Worm (Caenorhabditis elegans) whole organism, L1 larva: ENCODE results near the gene Y51B9A.9.

Experiments used
- C16A3.4 ChIP-seq: fragments of 150-350 bp; optimal IDR thresholded peaks from 2 replicates; lab custom pipeline; 2014; ENCODE audit warnings: missing biosample characterization, missing genetic modification characterization
- C34B4.2 ChIP-seq: sonication (generic microtip); optimal IDR thresholded peaks from 2 replicates; lab custom pipeline; 2017; ENCODE audit warnings: mild to moderate bottlenecking, missing genetic modification characterization, missing compliant biosample characterization
- F16B12.6 ChIP-seq: fragments of 150-350 bp; optimal IDR thresholded peaks from 2 replicates; lab custom pipeline; 2014; ENCODE audit warnings: missing biosample characterization, missing genetic modification characterization
- Y116A8C.19 ChIP-seq: sonication (generic microtip); optimal IDR thresholded peaks from 2 replicates; lab custom pipeline; 2016; ENCODE audit warnings: missing compliant biosample characterization, missing genetic modification characterization, borderline replicate concordance
- alr-1 ChIP-seq: fragments of 200-800 bp; sonication (Bioruptor generic); optimal IDR thresholded peaks from 2 replicates; lab custom pipeline; 2018; ENCODE audit warnings: borderline replicate concordance, mild to moderate bottlenecking, missing genetic modification characterization, missing compliant biosample characterization
- blmp-1 ChIP-seq: fragments of 150-350 bp; optimal IDR thresholded peaks from 2 replicates; lab custom pipeline; 2014; ENCODE audit warnings: missing biosample characterization, missing genetic modification characterization
- ces-1 ChIP-seq: fragments of 150-350 bp; optimal IDR thresholded peaks from 2 replicates; lab custom pipeline; 2014; ENCODE audit warnings: missing biosample characterization, missing genetic modification reagents, missing genetic modification characterization
- dpl-1 ChIP-seq, 3 experiments: fragments of 150-350 bp in 2 of 3; sonication (generic microtip) in 1 of 3; optimal IDR thresholded peaks; 2 replicates each; lab custom pipeline; 2014 to 2017; ENCODE audit warnings: missing biosample characterization in 3 of 3, missing genetic modification characterization in 3 of 3, missing genetic modification reagents in 3 of 3
- dsc-1 ChIP-seq: sonication (generic microtip); optimal IDR thresholded peaks from 2 replicates; lab custom pipeline; 2016; ENCODE audit warnings: mild to moderate bottlenecking, missing genetic modification characterization, missing compliant biosample characterization
- efl-1 ChIP-seq, 4 experiments: fragments of 150-350 bp; optimal IDR thresholded peaks in 3 of 4; peaks in 1 of 4; 1 replicate in 1 of 4; 2 replicates in 3 of 4; lab custom pipeline; 2014; ENCODE audit warnings: missing biosample characterization in 2 of 4, missing genetic modification characterization in 2 of 4, missing genetic modification reagents in 2 of 4
- efl-3 ChIP-seq: fragments of 200-800 bp; sonication (Bioruptor generic); optimal IDR thresholded peaks from 2 replicates; lab custom pipeline; 2018; ENCODE audit warnings: mild to moderate bottlenecking, missing genetic modification characterization, missing compliant biosample characterization
- egl-13 ChIP-seq: sonication (generic microtip); optimal IDR thresholded peaks from 2 replicates; lab custom pipeline; 2016; ENCODE audit warnings: missing genotype, missing genetic modification reagents, missing genetic modification characterization, missing compliant biosample characterization
- egl-27 ChIP-seq, 2 experiments: fragments of 150-350 bp in 1 of 2; sonication (generic microtip); optimal IDR thresholded peaks; 3 replicates each; lab custom pipeline; 2017 to 2018; ENCODE audit warnings: missing biosample characterization in 2 of 2, missing genetic modification characterization in 2 of 2, missing genetic modification reagents in 2 of 2
- fkh-10 ChIP-seq: sonication (generic microtip); optimal IDR thresholded peaks from 2 replicates; lab custom pipeline; 2017; ENCODE audit warnings: missing biosample characterization, missing genetic modification reagents, missing genetic modification characterization
- fos-1 ChIP-seq: fragments of 150-350 bp; optimal IDR thresholded peaks from 2 replicates; lab custom pipeline; 2014; ENCODE audit warnings: missing biosample characterization, missing genetic modification characterization
- hlh-4 ChIP-seq: sonication (generic microtip); optimal IDR thresholded peaks from 2 replicates; lab custom pipeline; 2016; ENCODE audit warnings: mild to moderate bottlenecking, missing genetic modification characterization, missing compliant biosample characterization
- hpl-2 ChIP-seq: fragments of 150-350 bp; optimal IDR thresholded peaks from 2 replicates; lab custom pipeline; 2014; ENCODE audit warnings: missing biosample characterization, missing genetic modification reagents, missing genetic modification characterization
- irx-1 ChIP-seq: sonication (generic microtip); optimal IDR thresholded peaks from 2 replicates; lab custom pipeline; 2016; ENCODE audit warnings: missing genetic modification characterization, missing compliant biosample characterization
- lin-14 ChIP-seq: fragments of 200-800 bp; sonication (Bioruptor generic); optimal IDR thresholded peaks from 2 replicates; lab custom pipeline; 2018; ENCODE audit warnings: mild to moderate bottlenecking, missing genetic modification characterization, moderate library complexity, missing compliant biosample characterization
- lin-35 ChIP-seq, 2 experiments: fragments of 150-350 bp; optimal IDR thresholded peaks; 2 replicates each; lab custom pipeline; 2014; ENCODE audit warnings: missing biosample characterization in 2 of 2, missing genetic modification characterization in 2 of 2, missing genetic modification reagents in 2 of 2
- lin-39 ChIP-seq: fragments of 150-350 bp; optimal IDR thresholded peaks from 2 replicates; lab custom pipeline; 2014; ENCODE audit warnings: missing biosample characterization, missing genetic modification reagents, missing genetic modification characterization
- lsy-2 ChIP-seq, 2 experiments: fragments of 150-350 bp; optimal IDR thresholded peaks; 2 replicates each; lab custom pipeline; 2014; ENCODE audit warnings: missing biosample characterization in 2 of 2, missing genetic modification characterization in 2 of 2
- mab-9 ChIP-seq: fragments of 200-800 bp; sonication (Bioruptor generic); IDR thresholded peaks from 2 replicates; pipeline ENCODE4 v1.3.6; 2022; ENCODE audit warnings: missing genetic modification reagents, missing genetic modification characterization, missing compliant biosample characterization
- mef-2 ChIP-seq: fragments of 150-350 bp; optimal IDR thresholded peaks from 2 replicates; lab custom pipeline; 2014; ENCODE audit warnings: missing biosample characterization, missing genetic modification characterization
- mep-1 ChIP-seq: fragments of 150-350 bp; optimal IDR thresholded peaks from 2 replicates; lab custom pipeline; 2014; ENCODE audit warnings: missing biosample characterization, missing genetic modification characterization
- nhr-11 ChIP-seq: fragments of 150-350 bp; optimal IDR thresholded peaks from 2 replicates; lab custom pipeline; 2014; ENCODE audit warnings: missing biosample characterization, missing genetic modification characterization
- nhr-12 ChIP-seq: sonication (generic microtip); optimal IDR thresholded peaks from 2 replicates; lab custom pipeline; 2017; ENCODE audit warnings: missing biosample characterization, missing genetic modification characterization
- nhr-237 ChIP-seq: fragments of 150-350 bp; optimal IDR thresholded peaks from 2 replicates; lab custom pipeline; 2014; ENCODE audit warnings: missing biosample characterization, missing genetic modification characterization
- nhr-28 ChIP-seq: fragments of 150-350 bp; optimal IDR thresholded peaks from 2 replicates; lab custom pipeline; 2014; ENCODE audit warnings: missing biosample characterization, missing genetic modification characterization
- nhr-71 ChIP-seq: sonication (generic microtip); optimal IDR thresholded peaks from 2 replicates; lab custom pipeline; 2016; ENCODE audit warnings: mild to moderate bottlenecking, missing genetic modification characterization, moderate library complexity, missing compliant biosample characterization
- nhr-76 ChIP-seq: sonication (generic microtip); optimal IDR thresholded peaks from 2 replicates; lab custom pipeline; 2017; ENCODE audit warnings: missing biosample characterization, missing genetic modification characterization
- nhr-85 ChIP-seq: sonication (generic microtip); peaks from one replicate; lab custom pipeline; 2016; ENCODE audit warnings: missing genetic modification characterization, inconsistent platforms, missing compliant biosample characterization
- pag-3 ChIP-seq: sonication (generic microtip); optimal IDR thresholded peaks from 2 replicates; lab custom pipeline; 2017; ENCODE audit warnings: missing genetic modification characterization, mild to moderate bottlenecking, missing compliant biosample characterization, antibody characterized with exemption, borderline replicate concordance; ENCODE audit not compliant: insufficient read depth
- snpc-4 ChIP-seq: fragments of 150-350 bp; optimal IDR thresholded peaks from 2 replicates; lab custom pipeline; 2014; ENCODE audit warnings: missing biosample characterization, missing genetic modification characterization
- snu-23 ChIP-seq: sonication (generic microtip); optimal IDR thresholded peaks from 2 replicates; lab custom pipeline; 2016; ENCODE audit warnings: missing genetic modification characterization, missing compliant biosample characterization
- sox-4 ChIP-seq: sonication (generic microtip); optimal IDR thresholded peaks from 2 replicates; lab custom pipeline; 2016; ENCODE audit warnings: missing genetic modification characterization, missing compliant biosample characterization
- sup-37 ChIP-seq: fragments of 200-800 bp; sonication (Bioruptor generic); optimal IDR thresholded peaks from 2 replicates; lab custom pipeline; 2018; ENCODE audit warnings: mild to moderate bottlenecking, missing genetic modification characterization, missing compliant biosample characterization
- tbx-2 ChIP-seq: sonication (generic microtip); optimal IDR thresholded peaks from 2 replicates; lab custom pipeline; 2016; ENCODE audit warnings: missing genetic modification characterization, missing compliant biosample characterization
- unc-98 ChIP-seq: fragments of 200-800 bp; sonication (Bioruptor generic); IDR thresholded peaks from 2 replicates; pipeline ENCODE4 v1.3.6; 2022; ENCODE audit warnings: missing genetic modification characterization, missing compliant biosample characterization
- xbp-1 ChIP-seq: sonication (generic microtip); optimal IDR thresholded peaks from 2 replicates; lab custom pipeline; 2016; ENCODE audit warnings: missing genetic modification characterization, missing compliant biosample characterization
- zip-4 ChIP-seq: fragments of 200-800 bp; sonication (Bioruptor generic); optimal IDR thresholded peaks from 2 replicates; lab custom pipeline; 2018; ENCODE audit warnings: mild to moderate bottlenecking, missing genetic modification characterization, moderate library complexity, missing compliant biosample characterization

Gene Y51B9A.9

DNA sequence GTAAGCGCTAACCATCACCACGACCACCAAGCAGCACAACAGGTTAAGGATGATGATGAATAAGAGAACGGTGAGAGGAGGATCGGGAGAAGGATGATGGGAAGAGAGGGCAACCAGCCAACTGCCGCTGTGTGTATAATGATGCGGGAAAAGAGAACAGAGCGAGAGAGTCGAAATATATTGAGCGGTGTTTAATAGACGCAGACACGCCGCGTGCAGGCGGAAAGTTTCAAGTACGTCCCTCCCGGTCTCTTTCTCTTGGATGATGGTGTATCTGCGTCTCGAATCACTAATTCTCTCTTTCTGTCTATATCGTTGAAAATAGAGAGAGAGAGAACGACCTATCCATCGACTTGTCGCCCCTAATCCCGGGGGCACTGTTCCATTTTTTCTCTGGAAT is 40.7 kb downstream of the Y51B9A.9 start (continued):
- TF ChIP-seq lsy-2 (tag; optimal IDR thresholded peaks at IDR 0.05; lab: Kevin White, UChicago) (peak in 1 of 2 experiments; percentile 68), nhr-11 (tag; lab: Kevin White, UChicago) (no peak), hlh-4 (tag; lab: Kevin White, UChicago) (no peak), egl-27 (tag; optimal IDR thresholded peaks at IDR 0.05; lab: Kevin White, UChicago) (peak in 1 of 2 experiments; percentile 51), irx-1 (tag; lab: Kevin White, UChicago) (no peak), unc-98 (GFP tag; lab: Robert Waterston, UW) (no peak), nhr-237 (tag; lab: Kevin White, UChicago) (no peak), ces-1 (GFP tag; lab: Kevin White, UChicago) (no peak)

ce11 chrII:9352669-9353068 is 44.7 kb downstream of the Y51B9A.9 start, which contains the start of the genes sdhb-1 and cup-15:
TSS of gene sdhb-1 (minus strand) at chrII:9352731.
TSS of gene cup-15 (plus strand) at chrII:9353000.
- TF ChIP-seq snpc-4 (tag; lab: Kevin White, UChicago) (no peak), unc-98 (GFP tag; lab: Robert Waterston, UW) (no peak), egl-13 (tag; lab: Kevin White, UChicago) (no peak), blmp-1 (peak; percentile 27), lin-35 (GFP tag; optimal IDR thresholded peaks at IDR 0.05; lab: Kevin White, UChicago) (peak in 1 of 2 experiments; percentile 53), lsy-2 (tag; optimal IDR thresholded peaks at IDR 0.05; lab: Kevin White, UChicago) (peak; percentile 26 to 53), dpl-1 (GFP tag; optimal IDR thresholded peaks at IDR 0.05; lab: Kevin White, UChicago) (peak in 2 of 3 experiments; percentile 0 to 46), snu-23 (GFP tag; lab: Kevin White, UChicago) (peak; percentile 1), nhr-71 (peak; percentile 31), efl-3 (no peak), lin-14 (GFP tag; lab: Kevin White, UChicago) (peak; percentile 27), sup-37 (GFP tag; lab: Kevin White, UChicago) (no peak), efl-1 (optimal IDR thresholded peaks at IDR 0.05; lab: Kevin White, UChicago) (peak; percentile 13 to 14), efl-1 (GFP tag; optimal IDR thresholded peaks at IDR 0.05 in 1 of 2; lab: Kevin White, UChicago) (no peak), zip-4 (GFP tag; lab: Kevin White, UChicago) (no peak)

- TF ChIP-seq F16B12.6 (tag; lab: Kevin White, UChicago) (no peak), mep-1 (tag; lab: Kevin White, UChicago) (no peak), lin-14 (GFP tag; lab: Kevin White, UChicago) (no peak), alr-1 (no peak), fos-1 (no peak), nhr-71 (no peak), C16A3.4 (tag; lab: Kevin White, UChicago) (no peak), Y116A8C.19 (tag; lab: Kevin White, UChicago) (no peak), lin-39 (tag; lab: Kevin White, UChicago) (no peak), pag-3 (tag; lab: Kevin White, UChicago) (no peak), dsc-1 (tag; lab: Kevin White, UChicago) (no peak)
Observed at ce11 chrII:9347444-9347843, 50.0 kb downstream of the Y51B9A.9 start.

DNA sequence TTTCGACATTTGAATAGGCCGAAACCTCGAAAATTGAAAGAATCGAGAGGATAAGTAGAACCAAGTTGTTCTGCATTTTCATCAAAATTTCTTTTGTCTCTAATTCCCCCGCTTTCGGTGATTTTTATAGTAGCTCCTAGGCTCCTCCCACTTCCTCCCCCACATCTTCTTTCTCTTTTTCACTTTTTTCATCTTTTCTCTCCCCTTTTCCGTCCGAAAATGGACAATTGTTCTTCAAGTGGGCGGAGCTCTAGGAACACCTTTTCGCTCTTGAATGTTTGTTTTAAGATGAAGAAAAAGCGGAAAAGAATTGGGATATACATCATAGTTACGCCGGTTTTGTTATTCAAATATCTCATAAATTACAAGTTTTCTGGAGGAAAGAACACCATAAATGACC is 50.9 kb downstream of the Y51B9A.9 start, which contains the start of gene F42A8.1:
TSS of gene F42A8.1 (minus strand) at position 101 of the 400 bp plus-strand sequence.
- TF ChIP-seq C16A3.4 (tag; lab: Kevin White, UChicago) (no peak), blmp-1 (peak; percentile 57)

- TF ChIP-seq nhr-12 (tag; lab: Kevin White, UChicago) (no peak), blmp-1 (peak; percentile 55), xbp-1 (no peak), efl-1 (optimal IDR thresholded peaks at IDR 0.05; lab: Kevin White, UChicago) (no peak), efl-1 (GFP tag; optimal IDR thresholded peaks at IDR 0.05 in 1 of 2; lab: Kevin White, UChicago) (peak in 1 of 2 experiments; percentile 30), mef-2 (tag; lab: Kevin White, UChicago) (no peak), pag-3 (tag; lab: Kevin White, UChicago) (no peak), mab-9 (GFP tag; lab: Robert Waterston, UW) (no peak), sox-4 (no peak), C34B4.2 (no peak), lin-35 (GFP tag; optimal IDR thresholded peaks at IDR 0.05; lab: Kevin White, UChicago) (no peak), Y116A8C.19 (tag; lab: Kevin White, UChicago) (no peak), nhr-85 (tag; lab: Kevin White, UChicago) (peak; percentile 64), nhr-76 (tag; lab: Kevin White, UChicago) (no peak), fkh-10 (GFP tag; lab: Kevin White, UChicago) (no peak), efl-3 (no peak), snu-23 (GFP tag; lab: Kevin White, UChicago) (no peak), mep-1 (tag; lab: Kevin White, UChicago) (no peak), tbx-2 (no peak), hpl-2 (no peak), egl-27 (tag; optimal IDR thresholded peaks at IDR 0.05; lab: Kevin White, UChicago) (no peak), lin-14 (GFP tag; lab: Kevin White, UChicago) (no peak), nhr-28 (tag; lab: Kevin White, UChicago) (no peak)
- TF ChIP-seq, all 84 proteins: peak for 3
Observed at ce11 chrII:9345794-9346193, 51.6 kb downstream of the Y51B9A.9 start.
